Fruit fly (Drosophila melanogaster) whole organism, wandering third instar larva: ENCODE results near the gene IKKepsilon.

Experiments
- Abd-B ChIP-seq: fragments of >200 bp; optimal IDR thresholded peaks from 2 replicates; lab custom pipeline; 2017; ENCODE audit warnings: missing biosample characterization, missing genetic modification characterization
- CG32264 ChIP-seq: fragments of 200-800 bp; sonication (Bioruptor generic); optimal IDR thresholded peaks from 2 replicates; lab custom pipeline; 2016; ENCODE audit warnings: missing biosample characterization, missing genetic modification characterization
- CG9705 ChIP-seq: fragments of 200-800 bp; sonication (Bioruptor generic); optimal IDR thresholded peaks from 2 replicates; lab custom pipeline; 2018; ENCODE audit warnings: missing biosample characterization, mild to moderate bottlenecking, missing genetic modification characterization
- CrebA ChIP-seq: fragments of 200-800 bp; sonication (Bioruptor generic); optimal IDR thresholded peaks from 2 replicates; lab custom pipeline; 2016; ENCODE audit warnings: missing biosample characterization, mild to moderate bottlenecking, missing genetic modification characterization, borderline replicate concordance
- Dfd ChIP-seq: fragments of >200 bp; optimal IDR thresholded peaks from 2 replicates; lab custom pipeline; 2017; ENCODE audit warnings: missing biosample characterization, missing genetic modification characterization
- Dif ChIP-seq: fragments of 200-275, 200-300 bp; sonication (Bioruptor generic); optimal IDR thresholded peaks from 2 replicates; lab custom pipeline; 2018; ENCODE audit warnings: missing biosample characterization, missing genetic modification characterization; ENCODE audit not compliant: partially characterized antibody
- GATAd ChIP-seq: sonication (Bioruptor generic); optimal IDR thresholded peaks from 2 replicates; lab custom pipeline; 2016; ENCODE audit warnings: missing biosample characterization, missing genetic modification characterization
- HLH106 ChIP-seq: fragments of 200-800 bp; optimal IDR thresholded peaks from 3 replicates; lab custom pipeline; 2019; ENCODE audit warnings: missing biosample characterization, mild to moderate bottlenecking, missing genetic modification characterization, moderate library complexity
- Hnf4 ChIP-seq: fragments of 200-800 bp; sonication (Bioruptor generic); optimal IDR thresholded peaks from 2 replicates; lab custom pipeline; 2016; ENCODE audit warnings: missing biosample characterization, mild to moderate bottlenecking, missing genetic modification characterization
- Hr78 ChIP-seq: fragments of >200 bp; optimal IDR thresholded peaks from 2 replicates; lab custom pipeline; 2017; ENCODE audit warnings: missing biosample characterization, missing genetic modification characterization
- Hr83 ChIP-seq: fragments of 200-300 bp; sonication (Bioruptor generic); optimal IDR thresholded peaks from 2 replicates; lab custom pipeline; 2016; ENCODE audit warnings: missing biosample characterization, mild to moderate bottlenecking, missing genetic modification characterization, moderate library complexity; ENCODE audit not compliant: poor library complexity, severe bottlenecking
- Jra ChIP-seq: sonication (Bioruptor generic); optimal IDR thresholded peaks from 2 replicates; lab custom pipeline; 2016; ENCODE audit warnings: missing biosample characterization, missing genetic modification characterization
- Mio ChIP-seq: sonication (Bioruptor generic); optimal IDR thresholded peaks from 2 replicates; lab custom pipeline; 2016; ENCODE audit warnings: missing biosample characterization, missing genetic modification characterization
- Myc ChIP-seq: fragments of >200 bp; optimal IDR thresholded peaks from 2 replicates; lab custom pipeline; 2017
- N ChIP-seq: fragments of >200 bp; optimal IDR thresholded peaks from 2 replicates; lab custom pipeline; 2018; ENCODE audit warnings: missing biosample characterization, missing external identifiers, missing genetic modification characterization
- OdsH ChIP-seq: fragments of 200-800 bp; sonication (Bioruptor generic); optimal IDR thresholded peaks from 2 replicates; lab custom pipeline; 2016; ENCODE audit warnings: missing biosample characterization, mild to moderate bottlenecking, missing genetic modification characterization
- Rel ChIP-seq, 2 experiments: fragments of 200-800 bp; sonication (Bioruptor generic) in 1 of 2; optimal IDR thresholded peaks; 2 replicates in 1 of 2; 3 replicates in 1 of 2; lab custom pipeline; 2016 to 2019; ENCODE audit warnings: mild to moderate bottlenecking in 2 of 2, missing biosample characterization in 2 of 2, missing genetic modification characterization in 2 of 2, moderate library complexity in 1 of 2
- Sp1 ChIP-seq: fragments of 200-800 bp; sonication (Bioruptor generic); optimal IDR thresholded peaks from 3 replicates; lab custom pipeline; 2019; ENCODE audit warnings: missing biosample characterization, mild to moderate bottlenecking, missing genetic modification characterization, moderate library complexity
- Vsx2 ChIP-seq: fragments of 200-300, 225-300 bp; sonication (Bioruptor generic); optimal IDR thresholded peaks from 2 replicates; lab custom pipeline; 2018; ENCODE audit warnings: missing biosample characterization, missing genetic modification characterization; ENCODE audit not compliant: partially characterized antibody
- br ChIP-seq: fragments of 200-800 bp; sonication (Bioruptor generic); optimal IDR thresholded peaks from 2 replicates; lab custom pipeline; 2016; ENCODE audit warnings: missing biosample characterization, missing genetic modification characterization
- brk ChIP-seq: fragments of 200-800 bp; sonication (Bioruptor generic); optimal IDR thresholded peaks from 2 replicates; lab custom pipeline; 2016; ENCODE audit warnings: missing biosample characterization, mild to moderate bottlenecking, missing genetic modification characterization
- dl ChIP-seq, 2 experiments: fragments of 175-275, 200-275 bp in 1 of 2; fragments of 200-275 bp in 1 of 2; sonication (Bioruptor generic); optimal IDR thresholded peaks; lab custom pipeline; 2018; ENCODE audit warnings: mild to moderate bottlenecking in 2 of 2, missing biosample characterization in 2 of 2, missing genetic modification characterization in 2 of 2, moderate library complexity in 2 of 2; ENCODE audit not compliant: partially characterized antibody in 2 of 2, insufficient read depth in 1 of 2
- dmrt93B ChIP-seq: fragments of 200-800 bp; sonication (Bioruptor generic); optimal IDR thresholded peaks from 2 replicates; lab custom pipeline; 2018; ENCODE audit warnings: missing biosample characterization, mild to moderate bottlenecking, missing genetic modification characterization
- dsf ChIP-seq: sonication (Bioruptor generic); optimal IDR thresholded peaks from 2 replicates; lab custom pipeline; 2016; ENCODE audit warnings: missing biosample characterization, missing genetic modification characterization, borderline replicate concordance
- ey ChIP-seq: fragments of 200-800 bp; sonication (Bioruptor generic); optimal IDR thresholded peaks from 2 replicates; lab custom pipeline; 2016; ENCODE audit warnings: missing biosample characterization, missing genetic modification characterization
- foxo ChIP-seq, 2 experiments: fragments of 200-800 bp; sonication (Bioruptor generic); optimal IDR thresholded peaks; 2 replicates in 1 of 2; 3 replicates in 1 of 2; lab custom pipeline; 2016 to 2017; ENCODE audit warnings: missing biosample characterization in 2 of 2, missing genetic modification characterization in 2 of 2
- fru ChIP-seq: fragments of 200-800 bp; sonication (Bioruptor generic); optimal IDR thresholded peaks from 3 replicates; lab custom pipeline; 2016; ENCODE audit warnings: missing biosample characterization, mild to moderate bottlenecking, missing genetic modification characterization
- h ChIP-seq: fragments of 200-800 bp; sonication (Bioruptor generic); optimal IDR thresholded peaks from 3 replicates; lab custom pipeline; 2016; ENCODE audit warnings: missing biosample characterization, mild to moderate bottlenecking, missing genetic modification characterization
- jim ChIP-seq: fragments of 175-275, 200-325 bp; sonication (Bioruptor generic); optimal IDR thresholded peaks from 2 replicates; lab custom pipeline; 2016; ENCODE audit warnings: missing biosample characterization, mild to moderate bottlenecking, missing genetic modification characterization
- lola ChIP-seq: fragments of >200 bp; optimal IDR thresholded peaks from 2 replicates; lab custom pipeline; 2017; ENCODE audit warnings: missing biosample characterization, missing genetic modification characterization
- pan ChIP-seq: fragments of >200 bp; optimal IDR thresholded peaks from 2 replicates; lab custom pipeline; 2017
- psq ChIP-seq: fragments of 200-800 bp; sonication (Bioruptor generic); optimal IDR thresholded peaks from 3 replicates; lab custom pipeline; 2017; ENCODE audit warnings: missing biosample characterization, mild to moderate bottlenecking, missing genetic modification characterization, moderate library complexity
- rgr ChIP-seq: fragments of 200-800 bp; sonication (Bioruptor generic); optimal IDR thresholded peaks from 3 replicates; lab custom pipeline; 2016; ENCODE audit warnings: missing biosample characterization, mild to moderate bottlenecking, missing genetic modification characterization
- sage ChIP-seq: fragments of 200-800 bp; sonication (Bioruptor generic); optimal IDR thresholded peaks from 2 replicates; lab custom pipeline; 2016; ENCODE audit warnings: missing biosample characterization, mild to moderate bottlenecking, missing genetic modification characterization
- sv ChIP-seq: fragments of 200-800 bp; sonication (Bioruptor generic); optimal IDR thresholded peaks from 3 replicates; lab custom pipeline; 2016; ENCODE audit warnings: missing biosample characterization, missing genetic modification characterization
- tai ChIP-seq: sonication (Bioruptor generic); optimal IDR thresholded peaks from 2 replicates; lab custom pipeline; 2016; ENCODE audit warnings: missing biosample characterization, missing genetic modification characterization
- usp ChIP-seq: fragments of >200 bp; optimal IDR thresholded peaks from 2 replicates; lab custom pipeline; 2017; ENCODE audit warnings: missing biosample characterization, missing genetic modification characterization
- woc ChIP-seq: sonication (Bioruptor generic); optimal IDR thresholded peaks from 2 replicates; lab custom pipeline; 2016; ENCODE audit warnings: missing biosample characterization, mild to moderate bottlenecking, missing genetic modification characterization

IKKepsilon gene

dm6 chr2L:20675875-20676274 lies at the start of gene IKKepsilon, which contains the start of gene CG31678:
Gene IKKepsilon, plus strand, starts transcription at chr2L:20676045.
Gene CG31678, minus strand, starts transcription at chr2L:20675941.
- TF ChIP-seq dmrt93B (GFP tag; lab: Kevin White, UChicago): no peak
- TF ChIP-seq ey: peak; percentile 35
- no peak for TF ChIP-seq Hr78
- TF ChIP-seq pan: no peak
- TF ChIP-seq dl (GFP tag; optimal IDR thresholded peaks at IDR 0.05; lab: Kevin White, UChicago; ENCODE audit: insufficient read depth in 1 of 2, partially characterized antibody in 2 of 2): no peak
- peak; percentile 33 for TF ChIP-seq fru
- TF ChIP-seq Vsx2 (GFP tag; lab: Kevin White, UChicago): no peak
- TF ChIP-seq Rel (GFP tag; optimal IDR thresholded peaks at IDR 0.05; lab: Kevin White, UChicago): no peak
- TF ChIP-seq Rel (tag; optimal IDR thresholded peaks at IDR 0.05; lab: Kevin White, UChicago): no peak
- peak; percentile 29 for TF ChIP-seq Sp1 (GFP tag; lab: Kevin White, UChicago)
- TF ChIP-seq CG32264 (GFP tag; lab: Kevin White, UChicago): no peak
- TF ChIP-seq brk: no peak
- peak; percentile 48 for TF ChIP-seq sv (GFP tag; lab: Kevin White, UChicago)
- TF ChIP-seq foxo (GFP tag; optimal IDR thresholded peaks at IDR 0.05; lab: Kevin White, UChicago): peak in 1 of 2 experiments; percentile 57
- TF ChIP-seq Abd-B: no peak
- no peak for TF ChIP-seq usp
- no peak for TF ChIP-seq tai
- TF ChIP-seq h (GFP tag; lab: Kevin White, UChicago): peak; percentile 65
- TF ChIP-seq br (GFP tag; lab: Kevin White, UChicago): peak; percentile 8
- TF ChIP-seq lola (GFP tag; lab: Kevin White, UChicago): no peak
- no peak for TF ChIP-seq Mio (GFP tag; lab: Kevin White, UChicago)
- peak; percentile 46 for TF ChIP-seq HLH106
- no peak for TF ChIP-seq Dfd (GFP tag; lab: Kevin White, UChicago)
- no peak for TF ChIP-seq N (GFP tag; lab: Kevin White, UChicago)
- TF ChIP-seq psq: peak; percentile 38
- peak; percentile 25 for TF ChIP-seq Hr83
- TF ChIP-seq CG9705 (GFP tag; lab: Kevin White, UChicago): no peak
- TF ChIP-seq dsf (GFP tag; lab: Kevin White, UChicago): no peak
- TF ChIP-seq Hnf4: peak; percentile 69
- TF ChIP-seq Myc (lab: Kevin White, UChicago): peak; percentile 50
- TF ChIP-seq woc (GFP tag; lab: Kevin White, UChicago): no peak
- TF ChIP-seq sage: no peak
- TF ChIP-seq OdsH (GFP tag; lab: Kevin White, UChicago): peak; percentile 36
- TF ChIP-seq CrebA (GFP tag; lab: Kevin White, UChicago): no peak
- no peak for TF ChIP-seq Jra (GFP tag; lab: Kevin White, UChicago)
- TF ChIP-seq GATAd (GFP tag; lab: Kevin White, UChicago): peak; percentile 18
- TF ChIP-seq Dif (GFP tag; lab: Kevin White, UChicago): no peak
- peak; percentile 74 for TF ChIP-seq rgr (GFP tag; lab: Kevin White, UChicago)
- TF ChIP-seq jim (GFP tag; lab: Kevin White, UChicago): no peak
- TF ChIP-seq, all 38 proteins: peak for 15

dm6 chr2L:20634215-20634614 lies 41.6 kb upstream of the IKKepsilon start, which contains the start of gene CG17472:
Gene CG17472, plus strand, starts transcription at chr2L:20634515.
- TF ChIP-seq Myc (lab: Kevin White, UChicago) (no peak), lola (GFP tag; lab: Kevin White, UChicago) (no peak), foxo (GFP tag; optimal IDR thresholded peaks at IDR 0.05; lab: Kevin White, UChicago) (no peak), pan (no peak), jim (GFP tag; lab: Kevin White, UChicago) (no peak), tai (no peak), Hnf4 (no peak), Vsx2 (GFP tag; lab: Kevin White, UChicago) (no peak), ey (no peak), sage (no peak), Dfd (GFP tag; lab: Kevin White, UChicago) (no peak), fru (no peak)

dm6 chr2L:20638413-20638812 lies 37.4 kb upstream of the IKKepsilon start:
- no peak for TF ChIP-seq pan
- TF ChIP-seq Myc (lab: Kevin White, UChicago): no peak
- TF ChIP-seq GATAd (GFP tag; lab: Kevin White, UChicago): no peak
- TF ChIP-seq Dif (GFP tag; lab: Kevin White, UChicago): peak; percentile 37
- no peak for TF ChIP-seq Hr83
- no peak for TF ChIP-seq Dfd (GFP tag; lab: Kevin White, UChicago)
- TF ChIP-seq br (GFP tag; lab: Kevin White, UChicago): no peak
- TF ChIP-seq CrebA (GFP tag; lab: Kevin White, UChicago): no peak
- TF ChIP-seq fru: no peak
- TF ChIP-seq h (GFP tag; lab: Kevin White, UChicago): peak; percentile 16
